Worm (Caenorhabditis elegans): ENCODE results near the gene cla-1.

The cla-1 gene

DNA sequence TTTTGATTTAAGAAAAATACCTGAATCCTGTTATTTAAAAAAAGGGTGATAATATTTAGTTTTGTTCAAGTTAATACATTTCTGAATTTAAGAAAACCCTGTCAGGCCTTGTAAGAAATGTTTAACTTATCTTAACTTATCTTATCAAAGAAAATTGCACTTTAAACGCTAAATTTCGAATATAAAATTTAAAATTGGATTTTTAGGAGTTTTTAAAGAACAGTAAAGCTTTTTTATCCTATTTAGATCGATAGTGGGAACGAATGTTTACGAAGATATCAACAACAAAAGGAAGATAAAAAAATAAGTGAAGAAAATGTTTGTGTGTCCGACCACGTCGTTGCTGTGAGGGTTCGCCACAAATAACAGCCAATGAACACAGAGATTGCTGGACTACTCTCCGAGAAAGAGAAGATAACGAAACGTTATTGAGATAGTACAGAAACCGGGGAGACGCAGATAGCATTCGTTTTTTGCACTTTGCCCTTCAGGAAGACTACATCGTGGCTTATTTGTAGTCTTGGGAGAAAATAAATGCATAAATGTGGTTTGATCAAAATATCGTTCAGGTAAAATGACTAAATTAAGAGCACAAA is 35.7 kb upstream of the cla-1 start, which contains the start of gene dif-1:
TSS of gene dif-1 (minus strand) at position 51 of the 596 bp plus-strand sequence.
- TF ChIP-seq lin-40 (tag; optimal IDR thresholded peaks at IDR 0.05): peak; percentile 34
- TF ChIP-seq hmg-1.2 (GFP tag; IDR thresholded peaks at IDR 0.05): peak; percentile 91
- TF ChIP-seq athp-1 (tag; optimal IDR thresholded peaks at IDR 0.05): no peak
- 0 out of 2 replicates have a peak, but pooled peaks have one; percentile 51 for TF ChIP-seq Y53G8AR.9 (GFP tag; conservative IDR thresholded peaks at IDR 0.05)
- TF ChIP-seq let-607 (tag; optimal IDR thresholded peaks at IDR 0.05): peak in 1 of 2 experiments; percentile 47
- no peak for TF ChIP-seq dpff-1 (tag; optimal IDR thresholded peaks at IDR 0.05)
- TF ChIP-seq attf-5 (GFP tag; optimal IDR thresholded peaks at IDR 0.05): peak; percentile 23
- 0 out of 2 replicates have a peak, but pooled peaks have one; percentile 7 for TF ChIP-seq madf-6 (GFP tag; IDR thresholded peaks at IDR 0.05)
- TF ChIP-seq nhr-90 (tag; optimal IDR thresholded peaks at IDR 0.05): no peak
- no peak for TF ChIP-seq nfyb-1 (GFP tag; IDR thresholded peaks at IDR 0.05)
- no peak for TF ChIP-seq T07F8.4 (tag; optimal IDR thresholded peaks at IDR 0.05)
- peak; percentile 19 for TF ChIP-seq tbp1 (GFP tag; optimal IDR thresholded peaks at IDR 0.05)
- TF ChIP-seq snpc-4 (GFP tag; optimal IDR thresholded peaks at IDR 0.05): no peak
- TF ChIP-seq snpc-4 (tag; optimal IDR thresholded peaks at IDR 0.05): peak in 1 of 4 experiments; percentile 43
- no peak for TF ChIP-seq cebp-1 (GFP tag; IDR thresholded peaks at IDR 0.05)
- TF ChIP-seq cebp-1 (tag; optimal IDR thresholded peaks at IDR 0.05): peak; percentile 53
- TF ChIP-seq aptf-3 (GFP tag; IDR thresholded peaks at IDR 0.05): no peak
- peak; percentile 64 for TF ChIP-seq nhr-80 (tag; optimal IDR thresholded peaks at IDR 0.05)
- 0 out of 2 replicates have a peak, but pooled peaks have one; percentile 63 for TF ChIP-seq aptf-2 (GFP tag; conservative IDR thresholded peaks at IDR 0.05)
- TF ChIP-seq somi-1 (GFP tag; optimal IDR thresholded peaks at IDR 0.05): peak; percentile 14
- 0 out of 2 replicates have a peak, but pooled peaks have one; percentile 27 for TF ChIP-seq ekl-4 (GFP tag; IDR thresholded peaks at IDR 0.05)
- TF ChIP-seq pbrm-1 (GFP tag; IDR thresholded peaks at IDR 0.05): 0 out of 2 replicates have a peak, but pooled peaks have one; percentile 13
- no peak for TF ChIP-seq efl-1 (GFP tag; optimal IDR thresholded peaks at IDR 0.05)
- TF ChIP-seq D2030.7 (GFP tag; IDR thresholded peaks at IDR 0.05): no peak

DNA sequence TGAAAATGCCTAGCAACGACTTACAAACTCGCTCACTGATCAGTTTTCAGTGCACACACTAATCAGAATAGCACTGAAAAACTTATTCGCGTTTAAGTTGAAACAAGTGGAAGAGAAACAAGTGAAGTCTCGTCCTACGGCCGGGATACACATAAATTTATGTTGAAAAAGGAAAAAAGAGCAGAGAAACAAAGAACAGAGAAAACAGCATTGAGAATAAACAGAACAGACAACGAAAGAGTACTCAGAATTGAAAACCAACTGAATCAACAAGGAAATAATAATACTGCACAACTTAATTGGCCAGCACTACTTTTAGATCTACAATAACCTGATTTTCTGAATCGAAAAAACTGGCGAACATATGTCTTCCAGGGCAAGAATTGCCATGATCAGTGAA is 34.4 kb upstream of the cla-1 start, which contains the start of gene F49E8.6:
TSS of gene F49E8.6 (minus strand) at position 317 of the 400 bp plus-strand sequence.
- TF ChIP-seq lir-1 (GFP tag; conservative IDR thresholded peaks at IDR 0.05) (no peak), hmg-1.2 (GFP tag; IDR thresholded peaks at IDR 0.05) (peak; percentile 38; the same call in 1 of the 2 replicates)

DNA sequence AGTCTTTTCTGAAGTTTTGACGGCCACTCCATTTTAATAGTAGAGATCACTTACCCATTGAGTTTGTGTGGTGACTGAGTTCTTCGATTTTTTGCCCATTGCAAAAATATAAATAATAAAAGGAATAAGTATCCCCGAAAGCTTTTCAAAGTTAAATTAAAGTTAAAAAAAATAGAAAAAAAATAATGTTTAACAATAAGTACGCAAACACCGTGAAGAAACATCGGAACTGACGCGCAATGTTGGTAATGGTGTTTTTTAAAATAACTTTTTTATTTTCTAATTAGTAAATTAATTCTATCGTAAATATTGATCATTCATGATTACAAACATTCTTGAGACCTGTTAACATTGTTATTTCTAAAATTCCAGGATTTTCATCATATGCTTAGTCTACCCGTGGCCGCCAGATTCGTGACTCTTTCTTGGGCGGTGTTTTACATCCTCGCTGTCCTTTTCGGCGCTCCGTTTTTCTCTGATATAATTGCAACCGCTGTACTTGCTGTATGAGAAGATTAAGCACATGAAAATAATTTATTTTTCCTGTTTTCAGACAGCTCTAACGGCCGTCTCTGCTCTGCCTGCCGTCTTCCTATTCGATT is 32.4 kb upstream of the cla-1 start, which contains the start of the genes F49E8.7, F49E8.8 and nprl-2:
TSS of gene F49E8.7 (minus strand) at position 101 of the 602 bp plus-strand sequence.
TSS of gene F49E8.8 (plus strand) at position 373 of the 602 bp plus-strand sequence.
TSS of gene nprl-2 (plus strand) at position 552 of the 602 bp plus-strand sequence.
- TF ChIP-seq athp-1 (tag; optimal IDR thresholded peaks at IDR 0.05): no peak
- TF ChIP-seq atf-7 (tag; optimal IDR thresholded peaks at IDR 0.05): no peak
- no peak for TF ChIP-seq nfyb-1 (GFP tag; IDR thresholded peaks at IDR 0.05)
- TF ChIP-seq sdz-38 (tag; optimal IDR thresholded peaks at IDR 0.05): no peak
- no peak for TF ChIP-seq F10E7.11 (tag; optimal IDR thresholded peaks at IDR 0.05)
- no peak for TF ChIP-seq cebp-2 (GFP tag; IDR thresholded peaks at IDR 0.05)
- no peak for TF ChIP-seq hlh-12 (tag; optimal IDR thresholded peaks at IDR 0.05)
- no peak for TF ChIP-seq C17E4.6 (GFP tag; IDR thresholded peaks at IDR 0.05)
- TF ChIP-seq dpl-1 (GFP tag; optimal IDR thresholded peaks at IDR 0.05): no peak
- no peak for TF ChIP-seq mxl-1 (tag; optimal IDR thresholded peaks at IDR 0.05)
- no peak for TF ChIP-seq ztf-25 (GFP tag; IDR thresholded peaks at IDR 0.05)
- no peak for TF ChIP-seq T07F8.4 (tag; optimal IDR thresholded peaks at IDR 0.05)
- TF ChIP-seq pha-4 (tag; optimal IDR thresholded peaks at IDR 0.05): no peak

All from whole organism, young adult.